Worm (Caenorhabditis elegans) whole organism, late embryonic: Measurements from ENCODE around the gene max-2.

Source experiments
- F13H6.1 ChIP-seq: sonication (generic microtip); optimal IDR thresholded peaks from 2 replicates; lab custom pipeline; 2016; ENCODE audit warnings: missing genetic modification characterization, missing compliant biosample characterization
- ama-1 ChIP-seq: fragments of 150-350 bp; optimal IDR thresholded peaks from 2 replicates; lab custom pipeline; 2014
- che-1 ChIP-seq: sonication (generic microtip); optimal IDR thresholded peaks from 2 replicates; lab custom pipeline; 2016; ENCODE audit warnings: mild to moderate bottlenecking, missing genetic modification characterization, missing compliant biosample characterization
- fkh-10 ChIP-seq: fragments of 150-350 bp; optimal IDR thresholded peaks from 2 replicates; lab custom pipeline; 2014; ENCODE audit warnings: missing biosample characterization, missing genetic modification reagents, missing genetic modification characterization
- gmeb-2 ChIP-seq: sonication (generic microtip); optimal IDR thresholded peaks from 2 replicates; lab custom pipeline; 2016; ENCODE audit warnings: missing genetic modification characterization, inconsistent platforms, missing compliant biosample characterization
- mec-3 ChIP-seq: sonication (generic microtip); optimal IDR thresholded peaks from 2 replicates; lab custom pipeline; 2016; ENCODE audit warnings: borderline replicate concordance, missing genetic modification characterization, missing compliant biosample characterization
- odd-2 ChIP-seq: sonication (generic microtip); optimal IDR thresholded peaks from 2 replicates; lab custom pipeline; 2017; ENCODE audit warnings: antibody characterized with exemption, mild to moderate bottlenecking, missing genetic modification characterization, missing compliant biosample characterization
- pha-4 ChIP-seq: fragments of 150-350 bp; optimal IDR thresholded peaks from 2 replicates; lab custom pipeline; 2018; ENCODE audit warnings: missing biosample characterization, missing genetic modification reagents, missing genetic modification characterization
- unc-3 ChIP-seq, 2 experiments: fragments of 200-800 bp in 1 of 2; sonication (Bioruptor generic) in 1 of 2; sonication (generic microtip) in 1 of 2; conservative IDR thresholded peaks in 1 of 2; optimal IDR thresholded peaks in 1 of 2; 2 replicates each; pipeline versions ENCODE4 v1.3.6 to Lab custom; 2016 to 2022; ENCODE audit warnings: missing compliant biosample characterization in 2 of 2, missing genetic modification characterization in 2 of 2, missing genetic modification reagents in 1 of 2

- TF ChIP-seq unc-3 (GFP tag; conservative IDR thresholded peaks at IDR 0.05; lab: Robert Waterston, UW) (no peak), unc-3 (tag; optimal IDR thresholded peaks at IDR 0.05; lab: Kevin White, UChicago) (no peak), gmeb-2 (tag; lab: Kevin White, UChicago) (no peak), che-1 (no peak), F13H6.1 (tag; lab: Kevin White, UChicago) (no peak), ama-1 (no peak), mec-3 (tag; lab: Kevin White, UChicago) (no peak), pha-4 (tag; lab: Kevin White, UChicago) (no peak), fkh-10 (GFP tag; lab: Kevin White, UChicago) (no peak), odd-2 (tag; lab: Kevin White, UChicago) (no peak)
Measured at ce11 chrII:13059196-13059595, 33.6 kb upstream of the max-2 start.
